Worm (Caenorhabditis elegans) whole organism, late embryonic: ENCODE data around the gene srx-67.

Experiments
- T23F11.4 ChIP-seq: fragments of 200-800 bp; sonication (Bioruptor generic); optimal IDR thresholded peaks from 2 replicates; lab custom pipeline; 2018; ENCODE audit warnings: mild to moderate bottlenecking, missing genetic modification characterization, missing compliant biosample characterization
- dmd-4 ChIP-seq: sonication (generic microtip); optimal IDR thresholded peaks from 2 replicates; lab custom pipeline; 2016; ENCODE audit warnings: borderline replicate concordance, missing genetic modification characterization, missing compliant biosample characterization

- TF ChIP-seq dmd-4 (tag; lab: Kevin White, UChicago) (no peak), T23F11.4 (GFP tag; lab: Kevin White, UChicago) (no peak)
These were observed 47.1 kb downstream of the srx-67 start, which contains the start of gene cyp-34A7 for ce11 chrV:3963715-3964114.
